Worm (Caenorhabditis elegans): Measurements from ENCODE around the gene kin-18.

Gene kin-18

DNA sequence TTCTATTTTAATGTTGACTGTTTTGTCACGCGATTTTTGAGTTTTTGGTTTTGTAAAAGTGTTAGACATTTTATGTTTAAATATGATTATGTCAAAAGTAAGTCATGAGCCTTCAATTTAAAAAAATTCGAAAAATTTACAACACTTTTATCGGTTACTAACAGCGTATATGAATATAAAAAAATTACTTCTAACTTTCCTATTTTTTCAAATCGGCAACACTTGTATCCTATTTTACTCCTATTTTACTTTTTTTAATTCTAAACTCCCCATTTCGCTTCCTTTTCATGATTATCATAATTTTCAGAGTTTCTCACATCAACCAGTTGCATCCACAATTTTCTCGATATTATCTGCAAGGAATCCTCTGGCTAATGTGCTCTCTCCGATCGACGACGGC, at the start of gene kin-18:
Gene kin-18 (plus strand): TSS at position 301 of the 400 bp plus-strand sequence.
- TF ChIP-seq unc-62 (GFP tag; optimal IDR thresholded peaks at IDR 0.05), result no peak

DNA sequence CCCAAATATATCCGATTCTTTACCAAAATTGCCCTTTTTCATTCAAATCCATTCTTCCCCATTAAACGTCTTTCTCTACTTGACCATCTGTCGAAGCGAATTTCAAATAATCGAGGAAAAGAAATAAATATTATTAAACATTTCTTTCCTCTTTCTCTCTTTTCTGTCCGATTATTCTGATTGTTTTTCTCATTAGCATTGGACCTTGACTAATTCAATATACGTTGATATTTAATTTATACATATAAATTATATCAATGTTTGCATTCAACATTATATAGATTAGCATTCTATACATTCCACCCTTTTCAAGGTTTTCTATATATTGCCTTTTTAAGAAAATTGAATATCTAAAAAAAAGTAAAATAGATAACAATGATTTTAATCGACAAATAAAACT, 45.5 kb upstream of the kin-18 start:
- TF ChIP-seq unc-62 (GFP tag; optimal IDR thresholded peaks at IDR 0.05), result no peak

DNA sequence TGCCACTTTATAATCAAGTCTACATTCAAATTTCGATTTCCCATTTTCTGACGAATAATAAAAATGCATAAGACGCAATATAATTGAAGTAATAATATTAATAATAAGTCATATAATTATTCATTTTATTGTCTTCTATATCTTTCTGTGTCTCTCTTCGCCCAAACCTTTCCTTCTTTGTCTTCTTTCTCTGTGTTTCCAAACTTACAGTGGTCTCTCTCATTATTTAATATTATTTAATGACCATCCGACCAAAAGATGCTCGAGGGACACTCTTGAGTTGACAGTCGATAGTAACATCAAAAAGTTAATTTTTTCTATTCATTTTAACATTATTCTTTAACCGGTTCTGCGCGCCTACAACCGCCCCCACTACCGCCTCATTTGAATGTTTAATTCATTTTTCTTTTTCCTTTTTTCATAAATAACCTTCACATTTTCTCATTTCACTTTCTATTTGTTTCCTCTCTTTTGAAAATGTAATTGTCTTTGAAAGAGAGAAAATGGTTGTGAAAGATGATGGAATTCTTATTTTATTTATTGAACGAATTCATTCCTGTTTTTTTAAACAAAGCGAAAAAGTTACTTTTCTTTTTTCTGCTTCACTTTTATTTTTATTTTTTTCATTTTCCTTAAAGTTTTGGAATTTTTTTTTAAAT, 44.6 kb upstream of the kin-18 start:
- TF ChIP-seq unc-62 (GFP tag; optimal IDR thresholded peaks at IDR 0.05), result no peak

DNA sequence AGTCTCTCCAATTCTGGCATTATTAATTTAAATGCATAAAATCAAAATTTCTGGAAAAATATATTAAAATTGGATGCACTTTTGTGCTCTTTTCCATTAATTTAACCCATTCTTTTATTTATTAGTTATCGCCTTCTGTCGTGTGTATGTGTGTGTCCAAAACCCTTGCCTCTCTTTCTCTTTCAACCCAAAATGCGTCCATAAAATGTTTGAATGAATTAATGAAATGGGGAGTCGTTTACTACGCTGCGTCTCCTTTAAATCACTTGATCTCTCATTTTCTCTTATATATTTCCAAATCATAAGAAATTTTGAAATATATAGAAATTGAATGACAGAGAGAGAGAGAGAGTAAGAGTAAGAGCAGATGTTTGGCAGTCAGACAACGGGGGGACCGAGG, 40.4 kb upstream of the kin-18 start:
- TF ChIP-seq unc-62 (GFP tag; optimal IDR thresholded peaks at IDR 0.05), result no peak

DNA sequence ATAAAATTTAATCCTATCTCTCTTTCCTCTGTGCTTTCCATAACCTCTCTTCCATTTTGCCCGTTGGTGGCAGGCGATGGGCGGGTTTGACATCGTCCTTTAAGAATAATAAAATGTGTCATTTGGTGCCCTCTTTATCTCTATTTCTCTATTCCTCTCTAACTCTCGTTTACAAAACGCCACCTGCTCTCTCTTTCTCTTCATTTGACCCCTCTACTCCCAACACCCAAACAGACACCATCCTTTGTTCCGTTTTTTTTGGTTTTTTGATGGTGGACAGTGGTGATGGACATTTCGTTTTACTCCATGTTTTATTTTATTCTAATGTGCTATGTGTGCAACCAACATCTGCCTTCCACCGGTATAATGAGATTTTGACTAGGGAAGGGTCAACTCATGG, 39.5 kb upstream of the kin-18 start:
- no peak for TF ChIP-seq unc-62 (GFP tag; optimal IDR thresholded peaks at IDR 0.05)

DNA sequence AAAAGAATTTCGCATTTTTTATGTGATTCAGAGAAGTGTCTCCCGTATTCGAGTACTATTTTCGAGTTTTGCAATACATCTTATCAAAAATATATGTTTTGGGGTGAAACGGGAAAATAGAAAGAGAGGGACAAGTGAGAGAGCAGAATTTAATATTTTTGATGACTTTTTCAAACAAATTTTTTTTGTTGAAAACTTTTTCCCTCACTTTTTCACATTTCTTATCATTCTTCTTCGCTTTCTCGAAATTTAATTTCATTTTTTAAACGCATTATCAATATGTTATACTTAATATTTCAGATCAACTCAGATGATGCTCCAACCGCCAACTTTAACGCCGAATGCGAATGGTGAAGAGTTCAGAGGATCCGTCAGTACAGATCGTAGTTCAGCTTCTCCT, 38.2 kb upstream of the kin-18 start, which contains the start of gene attf-4:
Gene attf-4 (plus strand): TSS at position 301 of the 400 bp plus-strand sequence.
- TF ChIP-seq unc-62 (GFP tag; optimal IDR thresholded peaks at IDR 0.05), result no peak

DNA sequence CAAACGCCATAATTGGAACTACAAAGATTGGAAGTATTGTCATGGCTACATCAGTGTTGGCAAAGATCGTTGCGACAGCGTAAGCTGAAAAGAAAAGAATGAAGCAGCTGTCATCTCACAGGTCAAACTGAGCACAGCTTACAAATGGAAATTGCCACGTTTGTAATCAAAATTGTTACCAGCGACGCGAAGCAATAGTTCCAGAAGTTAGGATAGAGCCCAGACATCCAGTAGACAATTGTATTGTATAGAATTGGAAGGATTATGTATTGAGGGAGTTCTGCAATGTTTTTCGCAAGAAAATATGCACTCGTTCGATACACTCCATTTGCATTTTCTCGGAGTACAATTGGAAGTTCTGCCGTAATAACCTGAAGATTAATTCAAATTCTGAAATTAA, 33.1 kb upstream of the kin-18 start:
- no peak for TF ChIP-seq unc-62 (GFP tag; optimal IDR thresholded peaks at IDR 0.05)

DNA sequence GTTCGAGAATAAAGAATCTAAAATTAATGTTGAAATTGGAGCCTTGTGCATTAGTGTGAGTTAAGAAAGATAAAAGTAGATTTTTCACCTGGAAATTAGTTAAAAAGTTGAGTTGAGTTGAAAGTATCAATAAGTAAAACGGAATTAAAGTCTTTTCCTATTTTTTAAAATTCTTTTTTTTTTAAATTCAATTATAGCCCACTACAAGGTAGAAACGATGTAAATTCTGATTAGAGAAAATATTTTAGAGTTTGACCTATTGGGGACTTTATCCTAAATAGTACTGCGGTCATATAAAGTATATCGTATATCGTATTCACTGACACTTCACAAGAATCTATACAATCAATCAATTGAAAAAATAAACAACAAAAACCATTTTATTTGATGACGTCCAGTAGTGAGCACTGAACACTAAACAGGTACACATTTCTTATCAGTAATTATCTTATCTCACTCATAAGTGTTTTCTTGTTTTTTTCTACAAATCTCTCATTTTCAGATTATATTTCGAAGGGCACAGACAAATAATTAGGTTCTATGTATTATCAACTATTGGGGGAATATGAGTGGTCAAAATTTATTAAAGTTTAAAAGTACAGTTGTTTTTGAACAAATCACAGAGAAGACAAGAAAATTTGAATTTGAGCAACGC, 30.6 kb upstream of the kin-18 start, which contains the start of gene wht-1:
Gene wht-1 (minus strand): TSS at position 51 of the 655 bp plus-strand sequence.
- TF ChIP-seq unc-62 (GFP tag; optimal IDR thresholded peaks at IDR 0.05), result no peak

DNA sequence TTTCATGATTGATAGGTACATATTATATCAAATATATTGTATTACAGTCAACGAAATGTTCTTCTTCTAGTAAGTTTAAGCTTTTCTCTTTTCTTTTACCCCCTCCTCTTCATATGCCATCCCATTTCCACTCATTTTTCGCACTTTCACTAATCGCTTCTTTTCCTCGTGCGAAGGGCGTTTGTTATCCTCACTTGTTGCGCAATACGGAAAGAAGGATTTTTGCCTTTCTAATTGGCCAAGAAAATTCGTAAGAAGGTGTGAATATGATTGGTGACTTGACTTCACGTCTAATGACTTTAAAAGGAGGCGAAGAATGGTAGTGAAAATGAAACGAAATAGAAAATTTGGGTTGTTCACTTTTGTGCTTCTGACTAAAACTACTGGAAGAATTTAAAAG, 22.8 kb upstream of the kin-18 start:
- no peak for TF ChIP-seq unc-62 (GFP tag; optimal IDR thresholded peaks at IDR 0.05)

DNA sequence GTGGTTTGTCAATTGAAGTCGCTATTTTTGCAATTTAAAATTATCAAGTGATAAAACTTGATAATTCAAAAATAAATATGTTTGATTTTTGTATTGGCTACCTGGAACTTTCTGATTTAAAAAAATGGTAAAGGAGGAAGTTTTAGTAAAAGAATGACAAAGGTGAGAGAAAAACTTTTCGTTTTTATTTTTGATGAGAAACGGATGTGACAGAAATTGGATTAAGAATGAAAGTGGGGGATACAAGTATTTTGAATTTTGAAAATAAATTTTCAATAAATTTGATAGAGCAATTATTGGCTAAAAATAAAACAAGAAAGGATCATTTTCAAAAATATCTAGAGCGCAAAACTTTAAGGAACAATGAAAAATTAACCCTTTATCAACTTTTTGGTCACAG, 15.7 kb upstream of the kin-18 start, which contains the start of gene C05D10.4:
Gene C05D10.4 (minus strand): TSS at position 101 of the 400 bp plus-strand sequence.
- no peak for TF ChIP-seq unc-62 (GFP tag; optimal IDR thresholded peaks at IDR 0.05)

DNA sequence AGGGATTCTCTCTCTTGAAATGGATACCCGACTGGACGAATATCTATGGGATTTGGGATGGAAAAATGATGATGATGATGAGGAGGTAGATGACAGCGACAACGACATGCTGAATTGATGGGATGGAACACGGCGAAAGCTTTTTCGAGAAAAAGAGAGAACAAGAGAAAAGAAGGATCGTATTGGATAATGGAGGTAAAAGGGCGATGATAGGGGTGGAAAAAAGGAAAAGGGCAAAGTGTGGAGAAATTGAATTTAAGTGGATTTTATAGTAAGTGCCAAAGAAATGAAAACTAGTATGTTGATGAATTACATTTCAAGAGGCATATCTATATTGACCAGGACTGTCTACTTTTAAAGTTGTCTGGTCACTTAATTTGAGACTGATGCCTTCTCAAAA, 12.5 kb upstream of the kin-18 start:
- no peak for TF ChIP-seq unc-62 (GFP tag; optimal IDR thresholded peaks at IDR 0.05)

DNA sequence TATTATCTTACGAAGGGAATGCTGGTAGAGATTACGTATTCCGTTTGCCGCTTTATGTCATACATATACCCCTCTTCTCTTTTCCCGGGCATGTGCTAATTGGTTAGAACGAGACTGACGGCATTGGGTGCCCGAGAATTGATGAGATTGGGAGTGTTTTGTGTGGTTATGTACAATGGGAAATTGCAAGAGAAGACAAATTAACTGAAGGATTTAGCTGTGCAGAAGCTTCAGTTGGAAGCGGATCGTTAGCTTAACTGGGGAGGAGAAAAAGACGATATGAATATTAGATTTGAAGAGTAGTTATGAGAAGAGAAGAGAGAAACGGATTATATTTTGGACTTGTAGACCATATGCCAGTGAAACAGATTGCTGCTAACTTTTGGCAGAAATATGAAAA, 8.2 kb upstream of the kin-18 start:
- no peak for TF ChIP-seq unc-62 (GFP tag; optimal IDR thresholded peaks at IDR 0.05)

DNA sequence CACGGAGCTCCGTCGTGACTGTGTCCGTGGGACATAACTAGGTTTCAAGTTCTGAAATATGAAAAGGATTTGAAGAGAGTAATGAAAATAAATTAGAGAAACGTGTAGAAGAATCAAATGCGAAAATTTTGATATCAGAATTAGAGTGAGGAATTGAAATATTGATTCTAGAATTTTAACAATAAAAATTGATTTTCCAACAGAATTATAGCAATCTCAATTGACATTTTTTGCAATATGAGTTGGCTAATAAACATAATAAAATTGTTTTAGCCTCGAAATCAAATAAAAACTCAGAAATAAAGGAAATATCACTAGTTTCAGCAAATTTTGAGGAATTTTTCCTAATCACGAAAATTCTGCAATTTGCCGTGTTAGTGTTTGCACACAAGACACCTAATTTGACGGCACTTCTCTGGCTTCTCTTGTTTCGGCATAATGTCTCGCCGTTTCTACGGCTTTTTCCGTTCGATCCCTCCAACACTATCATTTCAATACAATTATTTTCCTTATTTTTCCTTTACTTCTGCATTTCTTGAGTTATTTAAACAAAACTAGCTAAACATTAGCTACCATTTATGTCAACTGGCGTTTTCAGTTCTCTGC, 2.0 kb upstream of the kin-18 start, which contains the start of gene nmt-1:
Gene nmt-1 (minus strand): TSS at position 51 of the 606 bp plus-strand sequence.
- no peak for TF ChIP-seq unc-62 (GFP tag; optimal IDR thresholded peaks at IDR 0.05)

DNA sequence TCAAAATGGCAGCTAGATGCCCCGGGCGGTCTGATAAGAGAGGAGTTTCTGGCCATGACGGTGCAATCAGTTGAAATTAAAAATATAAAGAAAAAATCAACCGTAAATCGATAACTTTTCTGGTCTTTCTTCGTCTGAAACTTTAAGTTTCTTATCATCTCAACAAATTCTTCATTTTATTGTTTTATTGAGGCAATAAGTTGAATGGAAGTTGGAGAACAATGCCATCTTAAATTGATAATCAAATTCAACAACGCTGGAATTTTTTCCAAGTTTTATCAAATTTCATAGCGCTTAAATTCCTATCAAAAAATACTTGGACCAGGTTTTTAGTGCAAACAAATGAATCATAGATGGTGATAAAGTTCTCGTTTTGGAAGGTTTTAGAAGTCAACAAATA, 1.4 kb upstream of the kin-18 start:
- TF ChIP-seq unc-62 (GFP tag; optimal IDR thresholded peaks at IDR 0.05), result no peak

DNA sequence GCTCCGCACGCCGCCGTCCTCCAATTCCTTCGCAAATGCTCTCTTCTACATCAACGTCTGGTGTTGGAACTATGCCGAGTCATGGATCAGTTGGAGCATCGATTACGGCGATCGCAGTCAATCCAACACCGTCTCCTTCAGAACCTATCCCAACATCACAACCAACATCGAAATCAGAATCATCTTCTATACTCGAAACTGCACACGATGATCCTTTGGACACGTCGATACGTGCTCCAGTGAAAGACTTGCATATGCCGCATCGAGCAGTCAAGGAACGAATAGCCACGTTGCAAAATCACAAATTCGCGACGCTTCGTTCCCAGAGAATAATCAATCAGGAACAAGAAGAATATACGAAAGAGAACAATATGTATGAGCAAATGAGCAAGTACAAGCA, 2.6 kb downstream of the kin-18 start:
- TF ChIP-seq unc-62 (GFP tag; optimal IDR thresholded peaks at IDR 0.05), result no peak

DNA sequence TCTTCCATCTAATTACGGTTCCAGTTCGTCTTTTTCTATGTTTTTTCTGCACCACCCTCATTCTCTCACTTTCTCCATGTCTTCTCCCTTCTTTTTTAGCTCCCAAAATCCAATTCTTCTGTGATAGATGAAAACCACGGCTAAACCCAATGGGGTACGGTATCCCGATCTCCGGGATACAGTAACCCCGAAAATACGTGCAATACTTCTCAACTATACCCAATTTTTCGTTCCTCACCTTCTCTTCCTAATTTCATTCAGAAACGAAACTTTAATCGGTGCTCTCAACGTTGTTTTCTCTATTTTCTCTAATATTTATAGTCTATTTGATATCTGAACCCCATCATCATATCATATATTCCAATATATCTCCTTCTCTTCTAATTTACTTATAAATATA, 5.2 kb downstream of the kin-18 start:
- TF ChIP-seq unc-62 (GFP tag; optimal IDR thresholded peaks at IDR 0.05), result no peak

DNA sequence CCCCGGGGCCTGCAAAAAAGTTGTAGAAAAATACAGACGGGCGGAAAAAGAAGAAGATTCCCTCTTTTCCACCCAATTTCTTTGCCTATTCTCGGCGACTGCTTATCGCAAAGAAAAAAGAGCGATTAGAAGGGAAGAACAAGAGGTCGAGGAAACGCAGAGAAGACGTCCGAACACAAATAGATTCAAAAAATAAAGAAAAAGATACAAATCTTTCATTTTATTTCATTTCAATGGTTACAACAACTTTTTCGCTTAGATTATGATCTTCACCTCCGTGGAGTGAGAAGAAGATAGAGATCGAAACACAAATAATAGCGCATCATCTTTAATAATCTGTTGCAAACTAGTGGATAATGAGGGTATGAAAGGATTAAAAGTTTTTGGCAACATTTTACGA, 13.6 kb downstream of the kin-18 start:
- TF ChIP-seq unc-62 (GFP tag; optimal IDR thresholded peaks at IDR 0.05), result no peak
